Fruit fly (Drosophila melanogaster) whole organism, embryonic: ENCODE measurements around the gene wus.

ENCODE experiments used
- Awh ChIP-seq: fragments of 200-800 bp; sonication (Bioruptor generic); IDR thresholded peaks from 2 replicates; pipeline ENCODE4, ENCODE4 v1.3.6; 2022; ENCODE audit warnings: missing biosample characterization, missing genetic modification characterization
- BEAF-32 ChIP-seq: fragments of 200-800 bp; sonication (Bioruptor generic); optimal IDR thresholded peaks from 3 replicates; lab custom pipeline; 2017; ENCODE audit warnings: missing biosample characterization, missing genetic modification characterization, mild to moderate bottlenecking, moderate library complexity, missing genetic modification reagents
- Blimp-1 ChIP-seq: fragments of 200-800 bp; sonication (Bioruptor generic); optimal IDR thresholded peaks from 3 replicates; lab custom pipeline; 2018; ENCODE audit warnings: missing biosample characterization, missing genetic modification characterization, mild to moderate bottlenecking, moderate library complexity, missing genetic modification reagents
- C15 ChIP-seq: fragments of 200-800 bp; sonication (Bioruptor generic); IDR thresholded peaks from 3 replicates; pipeline ENCODE4 v1.3.6; 2022; ENCODE audit warnings: missing biosample characterization, missing genetic modification characterization
- CG10543 ChIP-seq: fragments of 200-800 bp; sonication (Bioruptor generic); optimal IDR thresholded peaks from 3 replicates; lab custom pipeline; 2017; ENCODE audit warnings: missing biosample characterization, mild to moderate bottlenecking, missing genetic modification characterization, moderate library complexity
- CG10654 ChIP-seq: fragments of 200-800 bp; sonication (Bioruptor generic); optimal IDR thresholded peaks from 2 replicates; lab custom pipeline; 2016; ENCODE audit warnings: missing biosample characterization, missing genetic modification characterization
- CG11456 ChIP-seq: fragments of 200-800 bp; sonication (Bioruptor generic); IDR thresholded peaks from 3 replicates; pipeline ENCODE4 v1.3.6; 2022; ENCODE audit warnings: missing biosample characterization, missing genetic modification characterization
- CG12769 ChIP-seq: fragments of 200-800 bp; sonication (Bioruptor generic); optimal IDR thresholded peaks from 2 replicates; lab custom pipeline; 2019; ENCODE audit warnings: missing biosample characterization, mild to moderate bottlenecking, missing genetic modification characterization, moderate library complexity
- CG13287 ChIP-seq: fragments of 200-800 bp; sonication (Bioruptor generic); IDR thresholded peaks from 2 replicates; pipeline ENCODE4 v1.3.6; 2022; ENCODE audit warnings: missing biosample characterization, missing genetic modification characterization; ENCODE audit not compliant: partially characterized antibody
- CG13775 ChIP-seq: fragments of 200-800 bp; sonication (Bioruptor generic); optimal IDR thresholded peaks from 3 replicates; lab custom pipeline; 2017; ENCODE audit warnings: missing biosample characterization, mild to moderate bottlenecking, missing genetic modification characterization
- CG15011 ChIP-seq: fragments of 200-800 bp; sonication (Bioruptor generic); optimal IDR thresholded peaks from 3 replicates; lab custom pipeline; 2018; ENCODE audit warnings: missing biosample characterization, mild to moderate bottlenecking, missing genetic modification characterization
- CG18262 ChIP-seq: fragments of 200-800 bp; optimal IDR thresholded peaks from 3 replicates; lab custom pipeline; 2019; ENCODE audit warnings: missing biosample characterization, mild to moderate bottlenecking, missing genetic modification characterization, moderate library complexity
- CG18599 ChIP-seq: fragments of 200-800 bp; sonication (Bioruptor generic); optimal IDR thresholded peaks from 3 replicates; lab custom pipeline; 2017; ENCODE audit warnings: missing biosample characterization, missing genetic modification characterization, mild to moderate bottlenecking, moderate library complexity, missing genetic modification reagents
- CG31441 ChIP-seq: fragments of 200-800 bp; sonication (Bioruptor generic); IDR thresholded peaks from 2 replicates; pipeline ENCODE4 v1.3.6; 2022; ENCODE audit warnings: missing biosample characterization, missing genetic modification characterization
- CG3281 ChIP-seq: fragments of 200-800 bp; sonication (Bioruptor generic); optimal IDR thresholded peaks from 3 replicates; lab custom pipeline; 2017; ENCODE audit warnings: missing biosample characterization, mild to moderate bottlenecking, missing genetic modification characterization
- CG3407 ChIP-seq: fragments of 200-800 bp; sonication (Bioruptor generic); optimal IDR thresholded peaks from 2 replicates; lab custom pipeline; 2018; ENCODE audit warnings: missing biosample characterization, mild to moderate bottlenecking, missing genetic modification characterization
- CG7745 ChIP-seq: fragments of 200-800 bp; sonication (Bioruptor generic); optimal IDR thresholded peaks from 2 replicates; lab custom pipeline; 2018; ENCODE audit warnings: missing biosample characterization, mild to moderate bottlenecking, missing genetic modification characterization, moderate library complexity
- CG7928 ChIP-seq: fragments of 200-800 bp; sonication (Bioruptor generic); optimal IDR thresholded peaks from 2 replicates; lab custom pipeline; 2017; ENCODE audit warnings: missing biosample characterization, mild to moderate bottlenecking, missing genetic modification characterization
- CG8290 ChIP-seq, 3 experiments: fragments of 200-800 bp; sonication (Bioruptor generic); optimal IDR thresholded peaks; 2 replicates each; lab custom pipeline; 2016 to 2019; ENCODE audit warnings: missing biosample characterization in 3 of 3, missing genetic modification characterization in 3 of 3, mild to moderate bottlenecking in 2 of 3, moderate library complexity in 1 of 3
- CG9932 ChIP-seq: fragments of 200-800 bp; sonication (Bioruptor generic); IDR thresholded peaks from 2 replicates; pipeline ENCODE4 v1.3.6; 2022; ENCODE audit warnings: missing biosample characterization, missing genetic modification characterization
- Fer1 ChIP-seq: fragments of 200-800 bp; sonication (Bioruptor generic); optimal IDR thresholded peaks from 2 replicates; lab custom pipeline; 2017; ENCODE audit warnings: missing biosample characterization, mild to moderate bottlenecking, missing genetic modification characterization
- HmgZ ChIP-seq: fragments of 200-800 bp; sonication (Bioruptor generic); optimal IDR thresholded peaks from 2 replicates; lab custom pipeline; 2018; ENCODE audit warnings: missing biosample characterization, mild to moderate bottlenecking, missing genetic modification characterization
- Med ChIP-seq: fragments of 200-800 bp; sonication (Bioruptor generic); peaks from one replicate; lab custom pipeline; 2016; ENCODE audit warnings: missing biosample characterization, missing genetic modification characterization, mild to moderate bottlenecking, inconsistent platforms, moderate library complexity
- Myb ChIP-seq: fragments of 200-800 bp; sonication (Bioruptor generic); optimal IDR thresholded peaks from 2 replicates; lab custom pipeline; 2016; ENCODE audit warnings: missing biosample characterization, missing genetic modification characterization
- Sry-δ ChIP-seq: fragments of 200-800 bp; sonication (Bioruptor generic); optimal IDR thresholded peaks from 2 replicates; lab custom pipeline; 2016; ENCODE audit warnings: missing biosample characterization, missing genetic modification characterization
- Usf ChIP-seq: fragments of 200-800 bp; sonication (Bioruptor generic); optimal IDR thresholded peaks from 2 replicates; lab custom pipeline; 2017; ENCODE audit warnings: missing genotype, missing biosample characterization, missing genetic modification characterization
- aop ChIP-seq: fragments of 200-800 bp; sonication (Bioruptor generic); IDR thresholded peaks from 2 replicates; pipeline ENCODE4 v1.3.6; 2022; ENCODE audit warnings: missing biosample characterization, missing genetic modification characterization
- cato ChIP-seq: fragments of 200-800 bp; sonication (Bioruptor generic); optimal IDR thresholded peaks from 2 replicates; lab custom pipeline; 2016; ENCODE audit warnings: missing biosample characterization, missing genetic modification characterization, borderline replicate concordance
- caup ChIP-seq: fragments of 200-800 bp; sonication (Bioruptor generic); optimal IDR thresholded peaks from 3 replicates; lab custom pipeline; 2017; ENCODE audit warnings: missing biosample characterization, mild to moderate bottlenecking, missing genetic modification characterization, moderate library complexity; ENCODE audit not compliant: severe bottlenecking
- dan ChIP-seq: fragments of 200-800 bp; sonication (Bioruptor generic); IDR thresholded peaks from 2 replicates; pipeline ENCODE4 v1.3.6; 2022; ENCODE audit warnings: missing biosample characterization, missing genetic modification characterization
- dysf ChIP-seq: fragments of 200-800 bp; sonication (Bioruptor generic); IDR thresholded peaks from 3 replicates; pipeline ENCODE4 v1.3.6; 2022; ENCODE audit warnings: missing biosample characterization, missing genetic modification characterization
- esg ChIP-seq: fragments of 200-800 bp; sonication (Bioruptor generic); conservative IDR thresholded peaks from 2 replicates; pipeline ENCODE4 v1.3.6; 2022; ENCODE audit warnings: missing biosample characterization, missing genetic modification characterization
- gcm2 ChIP-seq: fragments of 200-800 bp; sonication (Bioruptor generic); optimal IDR thresholded peaks from 2 replicates; lab custom pipeline; 2016; ENCODE audit warnings: missing biosample characterization, missing genetic modification characterization
- gsb-n ChIP-seq: fragments of 200-800 bp; sonication (Bioruptor generic); optimal IDR thresholded peaks from 3 replicates; lab custom pipeline; 2018; ENCODE audit warnings: missing biosample characterization, mild to moderate bottlenecking, missing genetic modification characterization
- jing ChIP-seq: fragments of 200-800 bp; sonication (Bioruptor generic); optimal IDR thresholded peaks from 2 replicates; lab custom pipeline; 2018; ENCODE audit warnings: missing biosample characterization, mild to moderate bottlenecking, missing genetic modification characterization
- jumu ChIP-seq: fragments of 200-800 bp; sonication (Bioruptor generic); optimal IDR thresholded peaks from 3 replicates; lab custom pipeline; 2016; ENCODE audit warnings: missing biosample characterization, missing genetic modification characterization
- lab ChIP-seq: fragments of 200-800 bp; sonication (Bioruptor generic); optimal IDR thresholded peaks from 3 replicates; lab custom pipeline; 2017; ENCODE audit warnings: missing biosample characterization, missing genetic modification characterization, mild to moderate bottlenecking, moderate library complexity, missing genetic modification reagents
- lola ChIP-seq, 3 experiments: fragments of >200 bp in 2 of 3; fragments of 200-800 bp in 1 of 3; sonication (Bioruptor generic) in 1 of 3; optimal IDR thresholded peaks; 2 replicates each; lab custom pipeline; 2017 to 2019; ENCODE audit warnings: missing biosample characterization in 3 of 3, missing genetic modification characterization in 3 of 3, mild to moderate bottlenecking in 1 of 3, moderate library complexity in 1 of 3
- p53 ChIP-seq: fragments of 200-800 bp; sonication (Bioruptor generic); optimal IDR thresholded peaks from 2 replicates; lab custom pipeline; 2016; ENCODE audit warnings: missing biosample characterization, missing genetic modification characterization
- pan ChIP-seq, 4 experiments: fragments of >200 bp in 3 of 4; fragments of 200-800 bp in 1 of 4; sonication (Bioruptor generic) in 1 of 4; optimal IDR thresholded peaks in 3 of 4; IDR thresholded peaks in 1 of 4; 2 replicates each; pipeline versions ENCODE4 v1.3.6 to Lab custom; 2017 to 2022; ENCODE audit warnings: missing biosample characterization in 2 of 4, missing genetic modification characterization in 2 of 4, mixed read lengths in 1 of 4
- schlank ChIP-seq: fragments of 200-800 bp; sonication (Bioruptor generic); optimal IDR thresholded peaks from 2 replicates; lab custom pipeline; 2018; ENCODE audit warnings: missing biosample characterization, mild to moderate bottlenecking, missing genetic modification characterization
- sens-2 ChIP-seq: fragments of 200-800 bp; sonication (Bioruptor generic); IDR thresholded peaks from 2 replicates; pipeline ENCODE4 v1.3.6; 2022; ENCODE audit warnings: missing biosample characterization, missing genetic modification characterization
- seq ChIP-seq: fragments of 200-800 bp; sonication (Bioruptor generic); IDR thresholded peaks from 2 replicates; pipeline ENCODE4 v1.3.6; 2022; ENCODE audit warnings: missing biosample characterization, missing genetic modification characterization
- slbo ChIP-seq: fragments of 200-800 bp; sonication (Bioruptor generic); IDR thresholded peaks from 2 replicates; pipeline ENCODE4 v1.3.6; 2022; ENCODE audit warnings: missing biosample characterization, missing genetic modification characterization
- sug ChIP-seq: fragments of 200-800 bp; optimal IDR thresholded peaks from 2 replicates; lab custom pipeline; 2019; ENCODE audit warnings: missing biosample characterization, mild to moderate bottlenecking, missing genetic modification characterization, moderate library complexity
- tgo ChIP-seq: fragments of 200-800 bp; sonication (Bioruptor generic); IDR thresholded peaks from 3 replicates; pipeline ENCODE4 v1.3.6; 2022; ENCODE audit warnings: missing biosample characterization, missing genetic modification characterization
- trh ChIP-seq: fragments of 200-800 bp; sonication (Bioruptor generic); optimal IDR thresholded peaks from 2 replicates; lab custom pipeline; 2016; ENCODE audit warnings: missing biosample characterization, missing genetic modification characterization
- wek ChIP-seq: fragments of 200-800 bp; sonication (Bioruptor generic); optimal IDR thresholded peaks from 3 replicates; lab custom pipeline; 2018; ENCODE audit warnings: missing biosample characterization, mild to moderate bottlenecking, missing genetic modification characterization, moderate library complexity
- zfh2 ChIP-seq: fragments of 200-800 bp; sonication (Bioruptor generic); optimal IDR thresholded peaks from 2 replicates; lab custom pipeline; 2016; ENCODE audit warnings: missing biosample characterization, missing genetic modification characterization

The wus gene

DNA sequence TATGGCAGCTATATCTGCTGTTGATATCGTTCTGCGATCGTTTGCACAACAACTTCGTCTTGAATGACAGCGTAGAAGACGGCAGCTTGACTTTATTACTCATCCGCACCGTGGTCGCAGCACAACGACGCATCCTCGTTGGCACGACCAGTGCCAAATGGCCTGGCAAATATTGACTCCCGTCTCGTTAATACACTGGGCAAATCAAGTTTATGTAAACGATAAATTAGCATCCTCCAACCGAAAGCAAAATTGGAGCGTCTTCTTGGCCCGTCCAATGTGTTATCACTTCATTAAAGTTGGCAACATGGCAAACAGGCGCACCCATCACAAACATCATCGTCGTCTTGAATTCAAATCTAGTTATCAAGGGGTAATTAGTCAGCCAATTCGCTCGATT lies 23.2 kb downstream of the wus start:
- TF ChIP-seq CG11456 (GFP tag; lab: Robert Waterston, UW) (no peak), CG7928 (GFP tag; lab: Kevin White, UChicago) (no peak), BEAF-32 (GFP tag; lab: Kevin White, UChicago) (no peak), Blimp-1 (no peak), CG15011 (GFP tag; lab: Kevin White, UChicago) (no peak), CG8290 (GFP tag; optimal IDR thresholded peaks at IDR 0.05; lab: Kevin White, UChicago) (no peak), CG8290 (tag; optimal IDR thresholded peaks at IDR 0.05; lab: Kevin White, UChicago) (peak in 1 of 2 experiments; percentile 30), Sry-δ (GFP tag; lab: Kevin White, UChicago) (no peak), gcm2 (GFP tag; lab: Kevin White, UChicago) (no peak), Med (GFP tag; lab: Kevin White, UChicago) (peak; percentile 67), wek (GFP tag; lab: Kevin White, UChicago) (peak; percentile 24), CG13775 (GFP tag; lab: Kevin White, UChicago) (no peak), sens-2 (GFP tag; lab: Robert Waterston, UW) (no peak), gsb-n (tag; lab: Kevin White, UChicago) (no peak), jumu (GFP tag; lab: Kevin White, UChicago) (no peak), HmgZ (tag; lab: Kevin White, UChicago) (no peak), pan (optimal IDR thresholded peaks at IDR 0.05; lab: Kevin White, UChicago) (no peak), pan (GFP tag; optimal IDR thresholded peaks at IDR 0.05 in 1 of 2, IDR thresholded peaks at IDR 0.05 in 1 of 2) (no peak), esg (no peak), CG3281 (GFP tag; lab: Kevin White, UChicago) (peak; percentile 7), Fer1 (GFP tag; lab: Kevin White, UChicago) (peak; percentile 19), schlank (tag; lab: Kevin White, UChicago) (peak; percentile 10), CG18599 (GFP tag; lab: Kevin White, UChicago) (peak; percentile 16), CG10654 (no peak), Myb (GFP tag; lab: Kevin White, UChicago) (no peak), CG7745 (tag; lab: Kevin White, UChicago) (no peak), caup (GFP tag; lab: Kevin White, UChicago) (peak; percentile 3), CG13287 (no peak), C15 (GFP tag; lab: Robert Waterston, UW) (no peak), Usf (GFP tag; lab: Kevin White, UChicago) (no peak), slbo (GFP tag; lab: Robert Waterston, UW) (no peak), seq (peak; percentile 34; the same call in 1 of the 2 replicates), CG9932 (peak; percentile 8; the same call in 1 of the 2 replicates), CG31441 (GFP tag; lab: Robert Waterston, UW) (no peak), CG18262 (tag; lab: Kevin White, UChicago) (no peak), p53 (GFP tag; lab: Kevin White, UChicago) (no peak), trh (no peak), CG3407 (GFP tag; lab: Kevin White, UChicago) (no peak), CG12769 (tag; lab: Kevin White, UChicago) (peak; percentile 21), CG10543 (GFP tag; lab: Kevin White, UChicago) (peak; percentile 9), aop (GFP tag; lab: Robert Waterston, UW) (no peak), lola (GFP tag; optimal IDR thresholded peaks at IDR 0.05; lab: Kevin White, UChicago) (no peak), jing (GFP tag; lab: Kevin White, UChicago) (no peak), tgo (GFP tag; lab: Robert Waterston, UW) (no peak), Awh (GFP tag; lab: Robert Waterston, UW) (no peak), lab (GFP tag; lab: Kevin White, UChicago) (peak; percentile 35), cato (no peak), zfh2 (GFP tag; lab: Kevin White, UChicago) (no peak), dan (GFP tag; lab: Robert Waterston, UW) (no peak), sug (tag; lab: Kevin White, UChicago) (no peak), dysf (GFP tag; lab: Robert Waterston, UW) (0 out of 3 replicates have a peak, but pooled peaks have one; percentile 16)
